Fruit fly (Drosophila melanogaster): Measurements from ENCODE around the gene mRpS9.
A peak's percentile ranks its signal among the peaks of the same experiment; 100 is the strongest.

- TF ChIP-seq Gug (GFP tag; IDR thresholded peaks at IDR 0.05) = no peak
- no peak for TF ChIP-seq CG8119 (GFP tag; IDR thresholded peaks at IDR 0.05)
- TF ChIP-seq CG6808 (GFP tag; optimal IDR thresholded peaks at IDR 0.05) = no peak
- TF ChIP-seq CG6276 (GFP tag; optimal IDR thresholded peaks at IDR 0.05) = no peak
- TF ChIP-seq achi (GFP tag; optimal IDR thresholded peaks at IDR 0.05) = no peak
- no peak for TF ChIP-seq fd59A (GFP tag; optimal IDR thresholded peaks at IDR 0.05)
- no peak for TF ChIP-seq CG8632 (GFP tag; optimal IDR thresholded peaks at IDR 0.05)
- peak; percentile 38 for TF ChIP-seq Sox102F (GFP tag; optimal IDR thresholded peaks at IDR 0.05)
- peak; percentile 38 for TF ChIP-seq CG6854 (GFP tag; optimal IDR thresholded peaks at IDR 0.05)
- TF ChIP-seq Eip93F (GFP tag; optimal IDR thresholded peaks at IDR 0.05) = no peak
Measured at dm6 chr3R:7886167-7886858, 16.2 kb downstream of the mRpS9 start, which contains the start of gene CG17816.
